Fruit fly (Drosophila melanogaster) whole organism, embryonic: ENCODE measurements around the gene CG2961.

ENCODE experiments used
- Atf6 ChIP-seq: fragments of 200-800 bp; sonication (Bioruptor generic); IDR thresholded peaks from 2 replicates; pipeline ENCODE4 v1.3.6; 2022; ENCODE audit warnings: missing biosample characterization, missing genetic modification characterization
- Awh ChIP-seq: fragments of 200-800 bp; sonication (Bioruptor generic); IDR thresholded peaks from 2 replicates; pipeline ENCODE4, ENCODE4 v1.3.6; 2022; ENCODE audit warnings: missing biosample characterization, missing genetic modification characterization
- CG10267 ChIP-seq: fragments of 200-800 bp; sonication (Bioruptor generic); optimal IDR thresholded peaks from 2 replicates; lab custom pipeline; 2018; ENCODE audit warnings: missing biosample characterization, mild to moderate bottlenecking, missing genetic modification characterization, moderate library complexity
- CG14441 ChIP-seq: fragments of 200-800 bp; sonication (Bioruptor generic); IDR thresholded peaks from 2 replicates; pipeline ENCODE4 v1.3.6; 2022; ENCODE audit warnings: missing biosample characterization, missing genetic modification characterization
- CG16779 ChIP-seq: fragments of 200-800 bp; sonication (Bioruptor generic); IDR thresholded peaks from 2 replicates; pipeline ENCODE4 v1.3.6; 2022; ENCODE audit warnings: missing biosample characterization, missing genetic modification characterization
- CG16815 ChIP-seq: fragments of 200-800 bp; sonication (Bioruptor generic); optimal IDR thresholded peaks from 3 replicates; lab custom pipeline; 2017; ENCODE audit warnings: missing biosample characterization, mild to moderate bottlenecking, missing genetic modification characterization
- CG17361 ChIP-seq: fragments of 200-800 bp; sonication (Bioruptor generic); IDR thresholded peaks from 3 replicates; pipeline ENCODE4 v1.3.6; 2022; ENCODE audit warnings: missing biosample characterization, missing genetic modification characterization
- CG17802 ChIP-seq: fragments of 200-800 bp; sonication (Bioruptor generic); optimal IDR thresholded peaks from 2 replicates; lab custom pipeline; 2018; ENCODE audit warnings: missing biosample characterization, mild to moderate bottlenecking, missing genetic modification characterization, moderate library complexity
- CG18011 ChIP-seq: fragments of 200-800 bp; sonication (Bioruptor generic); optimal IDR thresholded peaks from 2 replicates; lab custom pipeline; 2017; ENCODE audit warnings: missing biosample characterization, missing genetic modification characterization, mild to moderate bottlenecking, moderate library complexity, missing genotype
- CG18262 ChIP-seq: fragments of 200-800 bp; optimal IDR thresholded peaks from 3 replicates; lab custom pipeline; 2019; ENCODE audit warnings: missing biosample characterization, mild to moderate bottlenecking, missing genetic modification characterization, moderate library complexity
- CG2116 ChIP-seq: fragments of 200-800 bp; sonication (Bioruptor generic); optimal IDR thresholded peaks from 3 replicates; lab custom pipeline; 2018; ENCODE audit warnings: missing biosample characterization, mild to moderate bottlenecking, missing genetic modification characterization
- CG30431 ChIP-seq: fragments of 200-800 bp; sonication (Bioruptor generic); optimal IDR thresholded peaks from 2 replicates; lab custom pipeline; 2017; ENCODE audit warnings: missing biosample characterization, missing genetic modification characterization
- CG3407 ChIP-seq: fragments of 200-800 bp; sonication (Bioruptor generic); optimal IDR thresholded peaks from 2 replicates; lab custom pipeline; 2018; ENCODE audit warnings: missing biosample characterization, mild to moderate bottlenecking, missing genetic modification characterization
- CG34376 ChIP-seq: fragments of 200-800 bp; sonication (Bioruptor generic); optimal IDR thresholded peaks from 2 replicates; lab custom pipeline; 2018; ENCODE audit warnings: missing biosample characterization, mild to moderate bottlenecking, missing genetic modification characterization
- CG4617 ChIP-seq: fragments of 200-800 bp; sonication (Bioruptor generic); optimal IDR thresholded peaks from 3 replicates; lab custom pipeline; 2016; ENCODE audit warnings: missing biosample characterization, missing genetic modification characterization, borderline replicate concordance
- CG4820 ChIP-seq: fragments of 200-800 bp; sonication (Bioruptor generic); optimal IDR thresholded peaks from 3 replicates; lab custom pipeline; 2016; ENCODE audit warnings: missing biosample characterization, missing genetic modification characterization
- CG6272 ChIP-seq: fragments of 200-800 bp; sonication (Bioruptor generic); IDR thresholded peaks from 2 replicates; pipeline ENCODE4 v1.3.6; 2022; ENCODE audit warnings: missing biosample characterization, missing genetic modification characterization
- CG7928 ChIP-seq: fragments of 200-800 bp; sonication (Bioruptor generic); optimal IDR thresholded peaks from 2 replicates; lab custom pipeline; 2017; ENCODE audit warnings: missing biosample characterization, mild to moderate bottlenecking, missing genetic modification characterization
- CHES-1-like ChIP-seq: fragments of 200-800 bp; sonication (Bioruptor generic); optimal IDR thresholded peaks from 2 replicates; lab custom pipeline; 2016; ENCODE audit warnings: missing biosample characterization, missing genetic modification characterization
- Drgx ChIP-seq: fragments of 200-800 bp; sonication (Bioruptor generic); IDR thresholded peaks from 2 replicates; pipeline ENCODE4 v1.3.6; 2022; ENCODE audit warnings: missing biosample characterization, missing genetic modification characterization
- H2.0 ChIP-seq: fragments of 200-800 bp; sonication (Bioruptor generic); IDR thresholded peaks from 2 replicates; pipeline ENCODE4 v1.3.6; 2022; ENCODE audit warnings: missing biosample characterization, missing genetic modification characterization
- Hmr ChIP-seq: fragments of 200-800 bp; sonication (Bioruptor generic); optimal IDR thresholded peaks from 3 replicates; lab custom pipeline; 2017; ENCODE audit warnings: mild to moderate bottlenecking, missing biosample characterization, missing genetic modification reagents, missing genetic modification characterization
- Hr3 ChIP-seq: fragments of 200-800 bp; sonication (Bioruptor generic); optimal IDR thresholded peaks from 3 replicates; lab custom pipeline; 2016; ENCODE audit warnings: missing biosample characterization, missing genetic modification characterization
- Max ChIP-seq: fragments of 200-800 bp; sonication (Bioruptor generic); optimal IDR thresholded peaks from 2 replicates; lab custom pipeline; 2016; ENCODE audit warnings: missing biosample characterization, mild to moderate bottlenecking, missing genetic modification characterization
- Myb ChIP-seq: fragments of 200-800 bp; sonication (Bioruptor generic); optimal IDR thresholded peaks from 2 replicates; lab custom pipeline; 2016; ENCODE audit warnings: missing biosample characterization, missing genetic modification characterization
- NC2α ChIP-seq: fragments of 200-800 bp; sonication (Bioruptor generic); optimal IDR thresholded peaks from 2 replicates; lab custom pipeline; 2016; ENCODE audit warnings: missing biosample characterization, missing genetic modification characterization
- NC2β ChIP-seq: fragments of 200-800 bp; sonication (Bioruptor generic); optimal IDR thresholded peaks from 2 replicates; lab custom pipeline; 2016; ENCODE audit warnings: missing biosample characterization, missing genetic modification characterization
- Nf-YB ChIP-seq: fragments of 200-800 bp; sonication (Bioruptor generic); optimal IDR thresholded peaks from 3 replicates; lab custom pipeline; 2019; ENCODE audit warnings: missing biosample characterization, mild to moderate bottlenecking, missing genetic modification characterization, moderate library complexity
- Ravus ChIP-seq: fragments of 200-800 bp; sonication (Bioruptor generic); IDR thresholded peaks from 2 replicates; pipeline ENCODE4 v1.3.6; 2022; ENCODE audit warnings: missing biosample characterization, missing genetic modification characterization
- Rx ChIP-seq: fragments of 200-800 bp; sonication (Bioruptor generic); IDR thresholded peaks from 2 replicates; pipeline ENCODE4 v1.3.6; 2022; ENCODE audit warnings: missing biosample characterization, missing genetic modification characterization
- Spps ChIP-seq: fragments of 200-800 bp; sonication (Bioruptor generic); optimal IDR thresholded peaks from 2 replicates; lab custom pipeline; 2018; ENCODE audit warnings: missing biosample characterization, mild to moderate bottlenecking, missing genetic modification characterization
- ash1 ChIP-seq: fragments of 200-800 bp; sonication (Bioruptor generic); optimal IDR thresholded peaks from 2 replicates; lab custom pipeline; 2018; ENCODE audit warnings: missing biosample characterization, mild to moderate bottlenecking, missing genetic modification characterization
- ato ChIP-seq: fragments of 200-800 bp; sonication (Bioruptor generic); IDR thresholded peaks from 2 replicates; pipeline ENCODE4 v1.3.6; 2022; ENCODE audit warnings: missing biosample characterization, missing genetic modification characterization; ENCODE audit not compliant: partially characterized antibody
- crol ChIP-seq: fragments of 200-800 bp; sonication (Bioruptor generic); IDR thresholded peaks from 2 replicates; pipeline ENCODE4 v1.3.6; 2022; ENCODE audit warnings: missing biosample characterization, missing genetic modification characterization
- crp ChIP-seq, 2 experiments: fragments of 200-800 bp; sonication (Bioruptor generic); optimal IDR thresholded peaks; 2 replicates in 1 of 2; 3 replicates in 1 of 2; lab custom pipeline; 2017; ENCODE audit warnings: missing biosample characterization in 2 of 2, missing genetic modification characterization in 2 of 2, mild to moderate bottlenecking in 1 of 2, moderate library complexity in 1 of 2
- dysf ChIP-seq: fragments of 200-800 bp; sonication (Bioruptor generic); IDR thresholded peaks from 3 replicates; pipeline ENCODE4 v1.3.6; 2022; ENCODE audit warnings: missing biosample characterization, missing genetic modification characterization
- fd64A ChIP-seq: fragments of 200-800 bp; sonication (Bioruptor generic); optimal IDR thresholded peaks from 3 replicates; lab custom pipeline; 2018; ENCODE audit warnings: missing biosample characterization, mild to moderate bottlenecking, missing genetic modification characterization
- fru ChIP-seq: fragments of >200 bp; optimal IDR thresholded peaks from 2 replicates; lab custom pipeline; 2017
- gfzf ChIP-seq: fragments of 200-800 bp; sonication (Bioruptor generic); optimal IDR thresholded peaks from 2 replicates; lab custom pipeline; 2016; ENCODE audit warnings: missing biosample characterization, mild to moderate bottlenecking, missing genetic modification characterization, moderate library complexity
- jumu ChIP-seq: fragments of 200-800 bp; sonication (Bioruptor generic); optimal IDR thresholded peaks from 3 replicates; lab custom pipeline; 2016; ENCODE audit warnings: missing biosample characterization, missing genetic modification characterization
- klu ChIP-seq: fragments of 200-800 bp; sonication (Bioruptor generic); IDR thresholded peaks from 2 replicates; pipeline ENCODE4 v1.3.6; 2022; ENCODE audit warnings: missing biosample characterization, missing genetic modification characterization
- lola ChIP-seq, 3 experiments: fragments of >200 bp in 2 of 3; fragments of 200-800 bp in 1 of 3; sonication (Bioruptor generic) in 1 of 3; optimal IDR thresholded peaks; 2 replicates each; lab custom pipeline; 2017 to 2019; ENCODE audit warnings: missing biosample characterization in 3 of 3, missing genetic modification characterization in 3 of 3, mild to moderate bottlenecking in 1 of 3, moderate library complexity in 1 of 3
- mam ChIP-seq: fragments of 200-800 bp; sonication (Bioruptor generic); optimal IDR thresholded peaks from 3 replicates; lab custom pipeline; 2016; ENCODE audit warnings: missing biosample characterization, missing genetic modification characterization
- pum ChIP-seq: fragments of 200-800 bp; sonication (Bioruptor generic); optimal IDR thresholded peaks from 2 replicates; lab custom pipeline; 2016; ENCODE audit warnings: missing biosample characterization, missing genetic modification characterization
- row ChIP-seq: fragments of 200-800 bp; sonication (Bioruptor generic); IDR thresholded peaks from 3 replicates; pipeline ENCODE4 v1.3.6; 2022; ENCODE audit warnings: missing biosample characterization, missing genetic modification characterization
- run ChIP-seq: fragments of 200-800 bp; sonication (Bioruptor generic); optimal IDR thresholded peaks from 3 replicates; lab custom pipeline; 2018; ENCODE audit warnings: missing biosample characterization, mild to moderate bottlenecking, missing genetic modification characterization
- stc ChIP-seq: fragments of 200-800 bp; sonication (Bioruptor generic); IDR thresholded peaks from 2 replicates; pipeline ENCODE4 v1.3.6; 2022; ENCODE audit warnings: missing biosample characterization, missing genetic modification characterization
- usp ChIP-seq: fragments of >200 bp; optimal IDR thresholded peaks from 2 replicates; lab custom pipeline; 2017; ENCODE audit warnings: missing biosample characterization, missing genetic modification characterization
- zfh1 ChIP-seq: fragments of 200-800 bp; sonication (Bioruptor generic); IDR thresholded peaks from 3 replicates; pipeline ENCODE4 v1.3.6; 2022; ENCODE audit warnings: missing biosample characterization, missing genetic modification characterization
- zfh2 ChIP-seq: fragments of 200-800 bp; sonication (Bioruptor generic); optimal IDR thresholded peaks from 2 replicates; lab custom pipeline; 2016; ENCODE audit warnings: missing biosample characterization, missing genetic modification characterization

Gene CG2961

dm6 chrX:10265213-10266017, 32.5 kb upstream of the CG2961 start, which contains the start of gene CG12643 (continued):
- TF ChIP-seq CG16779 (GFP tag; lab: Robert Waterston, UW) (peak; percentile 81), mam (GFP tag; lab: Kevin White, UChicago) (peak; percentile 91), CG18011 (GFP tag; lab: Kevin White, UChicago) (peak; percentile 56), NC2β (peak; percentile 92), fru (lab: Kevin White, UChicago) (no peak), Max (GFP tag; lab: Kevin White, UChicago) (peak; percentile 64), Hmr (GFP tag; lab: Kevin White, UChicago) (peak; percentile 87), jumu (GFP tag; lab: Kevin White, UChicago) (peak; percentile 92), CG4617 (GFP tag; lab: Kevin White, UChicago) (peak; percentile 76), Rx (GFP tag; lab: Robert Waterston, UW) (peak; percentile 94), klu (peak; percentile 49), Spps (tag; lab: Kevin White, UChicago) (peak; percentile 64), Ravus (GFP tag; lab: Robert Waterston, UW) (peak; percentile 62), CHES-1-like (peak; percentile 92), ato (GFP tag; lab: Robert Waterston, UW) (no peak), gfzf (GFP tag; lab: Kevin White, UChicago) (peak; percentile 13), CG7928 (GFP tag; lab: Kevin White, UChicago) (peak; percentile 38), CG30431 (GFP tag; lab: Kevin White, UChicago) (peak; percentile 84), CG14441 (peak; percentile 93), Awh (GFP tag; lab: Robert Waterston, UW) (peak; percentile 96), stc (GFP tag; lab: Robert Waterston, UW) (peak; percentile 92), CG34376 (GFP tag; lab: Kevin White, UChicago) (peak; percentile 83), H2.0 (GFP tag; lab: Robert Waterston, UW) (peak; percentile 90), CG17802 (tag; lab: Kevin White, UChicago) (peak; percentile 80), CG2116 (GFP tag; lab: Kevin White, UChicago) (peak; percentile 53), zfh1 (GFP tag; lab: Robert Waterston, UW) (peak; percentile 96), lola (GFP tag; optimal IDR thresholded peaks at IDR 0.05; lab: Kevin White, UChicago) (peak in 1 of 3 experiments; percentile 86), CG17361 (GFP tag; lab: Robert Waterston, UW) (peak; percentile 92), CG4820 (GFP tag; lab: Kevin White, UChicago) (peak; percentile 90), Drgx (GFP tag; lab: Robert Waterston, UW) (peak; percentile 97), CG6272 (peak; percentile 75), Atf6 (peak; percentile 87), fd64A (peak; percentile 72), CG3407 (peak; percentile 85), Nf-YB (GFP tag; lab: Kevin White, UChicago) (peak; percentile 51), Hr3 (peak; percentile 82), CG10267 (tag; lab: Kevin White, UChicago) (peak; percentile 69), usp (no peak), pum (GFP tag; lab: Kevin White, UChicago) (peak; percentile 89), NC2α (GFP tag; lab: Kevin White, UChicago) (peak; percentile 92), ash1 (no peak), run (peak; percentile 63), CG18262 (tag; lab: Kevin White, UChicago) (peak; percentile 80), Myb (GFP tag; lab: Kevin White, UChicago) (peak; percentile 83), CG16815 (GFP tag; lab: Kevin White, UChicago) (peak; percentile 65), dysf (GFP tag; lab: Robert Waterston, UW) (peak; percentile 90), zfh2 (GFP tag; lab: Kevin White, UChicago) (peak; percentile 66), crol (GFP tag; lab: Robert Waterston, UW) (peak; percentile 59; the same call in 1 of the 2 replicates), row (GFP tag; lab: Robert Waterston, UW) (peak; percentile 91), crp (GFP tag; optimal IDR thresholded peaks at IDR 0.05; lab: Kevin White, UChicago) (peak in 1 of 2 experiments; percentile 53)
